Fruit fly (Drosophila melanogaster): Measurements from ENCODE around the gene ssp2.

ssp2 gene

DNA sequence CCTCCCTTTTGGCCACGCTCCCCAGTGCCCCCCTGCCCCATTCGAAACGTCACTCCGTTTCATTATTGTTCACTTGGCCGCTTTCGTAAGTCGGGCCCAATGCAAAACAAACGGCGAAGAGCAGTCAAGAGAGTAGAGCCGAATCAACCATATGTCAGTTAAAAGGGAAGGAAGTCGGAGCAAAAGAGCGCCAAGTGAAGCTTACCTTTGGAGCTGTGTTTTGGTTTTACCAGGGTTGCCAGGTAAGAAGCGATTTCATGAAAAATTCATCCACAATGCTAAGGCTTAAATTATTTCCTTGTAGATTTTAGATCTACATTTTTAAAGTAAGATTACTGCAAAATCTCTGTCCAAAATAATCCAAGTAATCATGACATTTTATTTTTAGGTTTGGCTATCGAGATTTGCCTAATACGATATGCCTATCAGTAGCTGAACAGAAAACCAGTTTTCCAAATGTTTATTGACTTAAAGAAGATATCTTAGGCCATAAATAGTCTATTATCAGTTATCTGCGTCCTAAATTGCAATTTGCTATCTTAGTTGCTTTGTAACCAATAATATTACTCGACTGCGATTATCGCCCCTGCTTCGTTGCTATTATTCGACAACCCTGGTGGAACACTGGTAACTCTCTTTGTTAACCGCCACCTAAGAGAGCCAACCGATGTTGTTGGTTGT, 26.4 kb upstream of the ssp2 start (continued):
- TF ChIP-seq CG3163 (GFP tag; optimal IDR thresholded peaks at IDR 0.05): peak; percentile 97
- peak; percentile 69 for TF ChIP-seq HmgZ (tag; optimal IDR thresholded peaks at IDR 0.05)
- TF ChIP-seq ci (GFP tag; IDR thresholded peaks at IDR 0.05): peak; percentile 42; the same call in 1 of the 3 replicates
- TF ChIP-seq CG8924 (tag; optimal IDR thresholded peaks at IDR 0.05): peak; percentile 93
- TF ChIP-seq stc (GFP tag; IDR thresholded peaks at IDR 0.05): peak; percentile 68
- no peak; the same call in 1 of the 2 replicates for TF ChIP-seq ro (GFP tag; IDR thresholded peaks at IDR 0.05)
- no peak for TF ChIP-seq amos (GFP tag; IDR thresholded peaks at IDR 0.05; ENCODE audit: partially characterized antibody)
- TF ChIP-seq h (optimal IDR thresholded peaks at IDR 0.05): no peak
- peak; percentile 92 for TF ChIP-seq pho (GFP tag; optimal IDR thresholded peaks at IDR 0.05)
- TF ChIP-seq HHEX (GFP tag; optimal IDR thresholded peaks at IDR 0.05): peak; percentile 90
- peak; percentile 82 for TF ChIP-seq CG10274 (GFP tag; optimal IDR thresholded peaks at IDR 0.05)
- TF ChIP-seq Meics (GFP tag; optimal IDR thresholded peaks at IDR 0.05): no peak
- no peak for TF ChIP-seq pzg (GFP tag; optimal IDR thresholded peaks at IDR 0.05)
- TF ChIP-seq CG11560 (tag; IDR thresholded peaks at IDR 0.05): peak; percentile 64; the same call in 2 of the 3 replicates
- peak; percentile 91 for TF ChIP-seq eyg (GFP tag; optimal IDR thresholded peaks at IDR 0.05)
- 0 out of 3 replicates have a peak, but pooled peaks have one; percentile 41 for TF ChIP-seq CG6791 (GFP tag; IDR thresholded peaks at IDR 0.05; ENCODE audit: partially characterized antibody)
- TF ChIP-seq Trl (optimal IDR thresholded peaks at IDR 0.05): peak; percentile 51 to 59
- peak; percentile 68 for TF ChIP-seq Trl (GFP tag; optimal IDR thresholded peaks at IDR 0.05)
- TF ChIP-seq wek (GFP tag; optimal IDR thresholded peaks at IDR 0.05): no peak
- TF ChIP-seq CG32767 (GFP tag; IDR thresholded peaks at IDR 0.05): peak; percentile 66
- no peak for TF ChIP-seq mld (GFP tag; IDR thresholded peaks at IDR 0.05; ENCODE audit: partially characterized antibody)
- TF ChIP-seq zfh1 (GFP tag; IDR thresholded peaks at IDR 0.05): peak; percentile 62
- peak; percentile 93 for TF ChIP-seq CG6765 (GFP tag; optimal IDR thresholded peaks at IDR 0.05)
- peak; percentile 78 for TF ChIP-seq disco-r (GFP tag; optimal IDR thresholded peaks at IDR 0.05)
- no peak for TF ChIP-seq CG13894 (tag; optimal IDR thresholded peaks at IDR 0.05)
- TF ChIP-seq Xrp1 (GFP tag; IDR thresholded peaks at IDR 0.05): peak; percentile 75; the same call in 1 of the 2 replicates
- no peak for TF ChIP-seq bigmax (GFP tag; optimal IDR thresholded peaks at IDR 0.05)
- TF ChIP-seq CG2202 (tag; optimal IDR thresholded peaks at IDR 0.05): peak; percentile 49
- TF ChIP-seq YL-1 (GFP tag; optimal IDR thresholded peaks at IDR 0.05): peak; percentile 58
- TF ChIP-seq CkIIα-i1 (GFP tag; IDR thresholded peaks at IDR 0.05): no peak
- no peak for TF ChIP-seq pita (GFP tag; optimal IDR thresholded peaks at IDR 0.05)
- TF ChIP-seq CG15601 (tag; optimal IDR thresholded peaks at IDR 0.05): peak; percentile 83
- TF ChIP-seq zfh2 (GFP tag; optimal IDR thresholded peaks at IDR 0.05): peak; percentile 84
- no peak for TF ChIP-seq sr (GFP tag; IDR thresholded peaks at IDR 0.05)
- TF ChIP-seq ind (GFP tag; optimal IDR thresholded peaks at IDR 0.05): peak; percentile 90
- TF ChIP-seq insv (GFP tag; optimal IDR thresholded peaks at IDR 0.05): peak in 1 of 2 experiments; percentile 65
- TF ChIP-seq lmd (GFP tag; IDR thresholded peaks at IDR 0.05): peak; percentile 86
- peak; percentile 53 for TF ChIP-seq CG11085 (GFP tag; IDR thresholded peaks at IDR 0.05)
- no peak for TF ChIP-seq CG4360 (GFP tag; IDR thresholded peaks at IDR 0.05)
- TF ChIP-seq usp (GFP tag; optimal IDR thresholded peaks at IDR 0.05): no peak
- peak; percentile 89 for TF ChIP-seq CG15011 (GFP tag; optimal IDR thresholded peaks at IDR 0.05)
- TF ChIP-seq mirr (GFP tag; optimal IDR thresholded peaks at IDR 0.05): peak; percentile 81
- TF ChIP-seq nerfin-1 (tag; optimal IDR thresholded peaks at IDR 0.05): peak; percentile 90
- TF ChIP-seq gfzf (GFP tag; optimal IDR thresholded peaks at IDR 0.05): no peak
- peak; percentile 75 for TF ChIP-seq ATbp (GFP tag; optimal IDR thresholded peaks at IDR 0.05)
- peak; percentile 63; the same call in 1 of the 3 replicates for TF ChIP-seq H15 (GFP tag; IDR thresholded peaks at IDR 0.05)
- TF ChIP-seq CG14014 (GFP tag; IDR thresholded peaks at IDR 0.05): peak; percentile 76
- peak; percentile 84 for TF ChIP-seq CG4282 (GFP tag; optimal IDR thresholded peaks at IDR 0.05)
- peak; percentile 72 for TF ChIP-seq Mad (GFP tag; optimal IDR thresholded peaks at IDR 0.05)
- TF ChIP-seq CG6689 (GFP tag; IDR thresholded peaks at IDR 0.05): peak; percentile 91
- TF ChIP-seq Hr3 (GFP tag; optimal IDR thresholded peaks at IDR 0.05): peak; percentile 87
